Fruit fly (Drosophila melanogaster): ENCODE data around the gene CCT2.
A peak's percentile ranks its signal among the peaks of the same experiment; 100 is the strongest.

Gene CCT2

DNA sequence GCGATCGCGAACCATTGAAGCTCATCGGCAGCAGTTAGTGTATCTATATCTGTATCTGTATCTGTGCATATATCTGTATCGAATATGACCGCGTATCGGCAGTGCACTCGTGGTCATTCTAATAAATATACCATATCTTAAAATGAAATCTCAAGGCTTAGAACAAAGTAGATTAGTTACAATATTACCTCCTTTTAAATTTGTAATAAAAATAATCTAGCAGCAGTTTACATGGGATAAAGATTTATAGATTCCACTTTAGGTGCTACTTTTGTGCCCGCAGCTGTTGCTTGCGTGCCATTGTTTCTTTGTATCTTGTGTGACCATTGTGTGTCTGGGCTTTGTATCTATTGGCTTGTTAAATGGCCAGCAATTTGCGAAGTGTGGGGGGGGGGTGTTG is 29.2 kb upstream of the CCT2 start (continued):
- TF ChIP-seq lilli (GFP tag; optimal IDR thresholded peaks at IDR 0.05) (peak; percentile 53), Usf (GFP tag; optimal IDR thresholded peaks at IDR 0.05) (no peak), hb (GFP tag; IDR thresholded peaks at IDR 0.05; ENCODE audit: partially characterized antibody) (no peak), CG15269 (tag; optimal IDR thresholded peaks at IDR 0.05) (peak; percentile 91), CG2712 (tag; optimal IDR thresholded peaks at IDR 0.05) (peak; percentile 71), CG31365 (tag; optimal IDR thresholded peaks at IDR 0.05) (peak; percentile 28), lab (GFP tag; optimal IDR thresholded peaks at IDR 0.05) (peak; percentile 84), Kr (GFP tag; optimal IDR thresholded peaks at IDR 0.05) (no peak), CG30403 (GFP tag; optimal IDR thresholded peaks at IDR 0.05) (peak; percentile 75), Doc2 (GFP tag; IDR thresholded peaks at IDR 0.05) (peak; percentile 14; the same call in 1 of the 2 replicates), Meics (GFP tag; optimal IDR thresholded peaks at IDR 0.05) (peak; percentile 78), unc-4 (GFP tag; IDR thresholded peaks at IDR 0.05; ENCODE audit: partially characterized antibody) (no peak), ara (GFP tag; IDR thresholded peaks at IDR 0.05) (peak; percentile 34; the same call in 1 of the 2 replicates), D (optimal IDR thresholded peaks at IDR 0.05) (no peak), D (GFP tag; optimal IDR thresholded peaks at IDR 0.05) (peak; percentile 68), ATbp (GFP tag; optimal IDR thresholded peaks at IDR 0.05) (peak; percentile 74), lov (optimal IDR thresholded peaks at IDR 0.05) (no peak), lov (GFP tag; IDR thresholded peaks at IDR 0.05) (0 out of 3 replicates have a peak, but pooled peaks have one; percentile 49), row (GFP tag; IDR thresholded peaks at IDR 0.05) (peak; percentile 85), H15 (GFP tag; IDR thresholded peaks at IDR 0.05) (peak; percentile 57; the same call in 2 of the 3 replicates), Antp (GFP tag; optimal IDR thresholded peaks at IDR 0.05) (peak; percentile 1), CG16863 (GFP tag; optimal IDR thresholded peaks at IDR 0.05) (peak; percentile 44), CG1792 (GFP tag; optimal IDR thresholded peaks at IDR 0.05) (peak; percentile 11), bigmax (GFP tag; optimal IDR thresholded peaks at IDR 0.05) (no peak), Nf-YA (GFP tag; IDR thresholded peaks at IDR 0.05) (peak; percentile 46; the same call in 1 of the 2 replicates), Abd-B (GFP tag; optimal IDR thresholded peaks at IDR 0.05) (no peak), chm (GFP tag; IDR thresholded peaks at IDR 0.05) (peak; percentile 52; the same call in 1 of the 2 replicates), al (GFP tag; IDR thresholded peaks at IDR 0.05) (no peak), Sin3A (optimal IDR thresholded peaks at IDR 0.05) (no peak), nerfin-1 (tag; optimal IDR thresholded peaks at IDR 0.05) (peak; percentile 59), tgo (GFP tag; IDR thresholded peaks at IDR 0.05) (peak; percentile 76), Max (GFP tag; optimal IDR thresholded peaks at IDR 0.05) (peak; percentile 20), sqz (GFP tag; optimal IDR thresholded peaks at IDR 0.05) (peak; percentile 29), CG5180 (GFP tag; optimal IDR thresholded peaks at IDR 0.05) (peak; percentile 43), CG9797 (GFP tag; optimal IDR thresholded peaks at IDR 0.05) (no peak), CG11695 (GFP tag; IDR thresholded peaks at IDR 0.05) (peak; percentile 78), NfI (GFP tag; optimal IDR thresholded peaks at IDR 0.05) (peak; percentile 64), HLH54F (GFP tag; optimal IDR thresholded peaks at IDR 0.05) (peak; percentile 29), Trl (optimal IDR thresholded peaks at IDR 0.05) (no peak), Trl (GFP tag; optimal IDR thresholded peaks at IDR 0.05) (peak; percentile 36), az2 (GFP tag; optimal IDR thresholded peaks at IDR 0.05) (peak; percentile 73), zf30C (GFP tag; optimal IDR thresholded peaks at IDR 0.05) (no peak), Doc3 (GFP tag; IDR thresholded peaks at IDR 0.05; ENCODE audit: partially characterized antibody) (no peak), CG4820 (GFP tag; optimal IDR thresholded peaks at IDR 0.05) (peak; percentile 53), CG16813 (GFP tag; IDR thresholded peaks at IDR 0.05; ENCODE audit: partially characterized antibody) (no peak), lmd (GFP tag; IDR thresholded peaks at IDR 0.05) (peak; percentile 76), inv (GFP tag; IDR thresholded peaks at IDR 0.05; ENCODE audit: partially characterized antibody) (no peak), slbo (GFP tag; IDR thresholded peaks at IDR 0.05) (peak; percentile 66), CG17829 (tag; optimal IDR thresholded peaks at IDR 0.05) (peak; percentile 55), CG43689 (GFP tag; IDR thresholded peaks at IDR 0.05) (peak; percentile 54), crp (GFP tag; optimal IDR thresholded peaks at IDR 0.05) (peak in 1 of 2 experiments; percentile 21), CG8089 (GFP tag; optimal IDR thresholded peaks at IDR 0.05) (peak; percentile 47)
